Fruit fly (Drosophila melanogaster): ENCODE measurements around the gene CG14626.

Gene CG14626

DNA sequence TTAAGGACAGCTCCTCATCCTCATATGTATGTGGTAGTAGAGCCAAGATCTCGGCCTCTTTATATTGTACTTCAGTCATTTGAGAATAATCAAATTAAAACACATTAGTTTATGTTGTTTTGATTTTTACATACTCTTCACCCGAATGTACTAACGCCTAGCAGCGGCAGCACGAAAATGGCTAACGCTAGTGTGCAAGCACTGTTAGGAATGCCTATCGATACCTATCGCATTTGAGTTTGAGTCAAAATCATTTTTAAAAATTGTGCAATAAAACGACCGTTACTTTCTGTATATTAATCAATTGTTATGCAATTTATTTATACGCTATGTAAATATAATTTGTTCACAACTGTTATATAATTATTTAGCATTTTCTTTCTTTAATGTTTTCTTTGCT lies 30.4 kb downstream of the CG14626 start, which contains the start of gene CG11398:
Gene CG11398 (minus strand): TSS at position 157 of the 400 bp plus-strand sequence.
- TF ChIP-seq Clk (GFP tag; optimal IDR thresholded peaks at IDR 0.05), result no peak
- peak; percentile 40 for TF ChIP-seq bab1 (GFP tag; optimal IDR thresholded peaks at IDR 0.05)
- peak; percentile 2 for TF ChIP-seq cic (GFP tag; optimal IDR thresholded peaks at IDR 0.05)

DNA sequence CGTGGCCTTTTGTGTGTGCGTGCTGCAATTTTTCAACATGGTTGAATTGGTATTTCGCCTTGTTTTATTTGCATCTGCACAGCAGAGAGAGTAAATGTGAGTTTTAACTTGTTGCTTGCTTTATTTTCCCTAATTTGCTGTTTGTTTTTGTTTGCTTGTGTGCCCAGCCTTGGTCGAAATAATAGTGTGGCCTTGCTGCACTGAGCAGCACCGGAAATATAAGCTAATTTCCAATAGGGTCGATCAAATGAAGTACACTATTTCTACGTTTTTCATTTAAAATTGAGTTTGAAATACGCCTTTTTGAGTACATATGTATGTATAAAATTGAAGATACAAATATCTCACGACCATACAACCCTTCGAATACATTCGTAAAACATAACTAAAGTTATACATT lies 32.1 kb downstream of the CG14626 start:
- TF ChIP-seq cnc (optimal IDR thresholded peaks at IDR 0.05) (no peak), CG5204 (GFP tag; optimal IDR thresholded peaks at IDR 0.05) (no peak), CG14711 (tag; optimal IDR thresholded peaks at IDR 0.05) (no peak), CG11617 (GFP tag; optimal IDR thresholded peaks at IDR 0.05) (no peak), cic (GFP tag; optimal IDR thresholded peaks at IDR 0.05) (no peak), bab1 (GFP tag; optimal IDR thresholded peaks at IDR 0.05) (no peak), Mnt (GFP tag; optimal IDR thresholded peaks at IDR 0.05) (no peak), CG1620 (GFP tag; optimal IDR thresholded peaks at IDR 0.05) (no peak), CG12768 (GFP tag; optimal IDR thresholded peaks at IDR 0.05) (no peak), pad (GFP tag; optimal IDR thresholded peaks at IDR 0.05) (no peak), tj (GFP tag; optimal IDR thresholded peaks at IDR 0.05) (no peak), Crg-1 (GFP tag; optimal IDR thresholded peaks at IDR 0.05) (no peak), CG33017 (tag; optimal IDR thresholded peaks at IDR 0.05) (no peak), toe (GFP tag; optimal IDR thresholded peaks at IDR 0.05) (no peak), Hr96 (GFP tag; optimal IDR thresholded peaks at IDR 0.05) (no peak), kay (GFP tag; ENCODE audit: borderline replicate concordance) (no peak), CG7101 (tag; optimal IDR thresholded peaks at IDR 0.05) (no peak)

DNA sequence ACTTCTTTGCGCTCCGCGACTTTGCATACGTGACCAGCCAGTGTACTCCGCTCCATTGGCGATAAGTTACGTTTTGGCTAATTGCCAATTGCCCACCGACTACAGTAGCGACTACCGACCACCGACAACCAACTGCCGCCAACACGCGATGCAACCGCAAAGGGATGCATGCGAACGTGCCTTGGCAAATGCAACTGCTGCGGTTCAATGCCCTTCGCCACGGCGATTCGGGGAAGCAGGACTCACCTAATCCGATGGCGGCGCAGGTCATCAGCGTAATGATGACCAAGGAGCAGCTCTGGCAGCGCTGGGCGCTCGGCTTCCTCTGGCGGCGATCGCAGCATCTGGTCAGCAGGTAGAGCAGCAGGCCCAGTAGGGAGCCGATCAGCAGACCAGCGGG lies 41.3 kb downstream of the CG14626 start:
- no peak for TF ChIP-seq kay (GFP tag; ENCODE audit: borderline replicate concordance)
- TF ChIP-seq tj (GFP tag; optimal IDR thresholded peaks at IDR 0.05), result no peak
- no peak for TF ChIP-seq Crg-1 (GFP tag; optimal IDR thresholded peaks at IDR 0.05)
- no peak for TF ChIP-seq CG33017 (tag; optimal IDR thresholded peaks at IDR 0.05)
- TF ChIP-seq cnc (optimal IDR thresholded peaks at IDR 0.05), result no peak
- no peak for TF ChIP-seq CG7101 (tag; optimal IDR thresholded peaks at IDR 0.05)
- TF ChIP-seq Mnt (GFP tag; optimal IDR thresholded peaks at IDR 0.05), result no peak
- TF ChIP-seq ovo (GFP tag; optimal IDR thresholded peaks at IDR 0.05), result no peak
- no peak for TF ChIP-seq cic (GFP tag; optimal IDR thresholded peaks at IDR 0.05)
- TF ChIP-seq CG5204 (GFP tag; optimal IDR thresholded peaks at IDR 0.05), result no peak
- no peak for TF ChIP-seq toe (GFP tag; optimal IDR thresholded peaks at IDR 0.05)
- TF ChIP-seq CG14711 (tag; optimal IDR thresholded peaks at IDR 0.05), result no peak
- TF ChIP-seq CG12768 (GFP tag; optimal IDR thresholded peaks at IDR 0.05), result no peak
- no peak for TF ChIP-seq Hr96 (GFP tag; optimal IDR thresholded peaks at IDR 0.05)

DNA sequence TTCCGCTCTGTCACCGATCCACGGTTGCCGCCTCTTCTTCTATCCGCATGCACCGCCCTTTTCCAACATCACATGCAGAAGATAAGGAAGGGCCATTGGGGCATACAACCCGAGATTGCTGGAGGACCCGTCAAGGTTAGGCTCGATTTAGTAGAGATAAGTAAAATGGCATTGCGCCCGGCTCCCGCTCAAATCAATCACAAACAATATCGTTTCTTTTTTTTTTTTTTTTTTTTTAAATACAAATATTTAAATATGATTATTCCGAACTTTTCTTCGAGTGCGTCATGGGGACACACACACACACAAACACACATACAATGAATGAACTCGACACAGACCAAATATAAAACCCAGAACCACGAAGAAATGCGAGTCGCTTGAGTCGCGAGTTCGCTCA lies 44.5 kb downstream of the CG14626 start:
- no peak for TF ChIP-seq Mnt (GFP tag; optimal IDR thresholded peaks at IDR 0.05)
- TF ChIP-seq CG11617 (GFP tag; optimal IDR thresholded peaks at IDR 0.05), result no peak
- no peak for TF ChIP-seq Hr96 (GFP tag; optimal IDR thresholded peaks at IDR 0.05)

DNA sequence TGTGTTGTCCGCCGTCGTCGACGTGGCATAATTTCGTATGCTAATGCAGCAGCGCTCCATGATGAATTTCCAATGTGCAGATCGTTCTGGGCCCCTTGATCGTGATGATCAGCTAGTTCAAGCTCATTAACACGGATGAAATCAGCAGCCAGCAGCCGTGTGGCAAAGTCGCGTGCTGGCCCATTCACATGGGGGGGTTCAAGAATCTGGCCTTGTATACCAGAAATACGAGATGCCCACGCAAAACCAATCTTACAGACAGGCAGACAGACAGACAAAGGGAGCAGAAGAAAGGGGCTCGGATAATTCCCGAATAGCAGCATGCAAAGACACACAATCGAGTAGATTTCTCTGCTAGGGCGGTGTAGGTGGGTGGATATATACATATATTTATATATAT lies 45.0 kb downstream of the CG14626 start:
- peak; percentile 41 for TF ChIP-seq tj (GFP tag; optimal IDR thresholded peaks at IDR 0.05)
- TF ChIP-seq CG33017 (tag; optimal IDR thresholded peaks at IDR 0.05), result no peak

- TF ChIP-seq CG1620 (GFP tag; optimal IDR thresholded peaks at IDR 0.05) (no peak), tj (GFP tag; optimal IDR thresholded peaks at IDR 0.05) (peak; percentile 89), CG33017 (tag; optimal IDR thresholded peaks at IDR 0.05) (no peak), CG7101 (tag; optimal IDR thresholded peaks at IDR 0.05) (no peak)
Observed at dm6 chrX:1231707-1232106, 47.1 kb downstream of the CG14626 start.

DNA sequence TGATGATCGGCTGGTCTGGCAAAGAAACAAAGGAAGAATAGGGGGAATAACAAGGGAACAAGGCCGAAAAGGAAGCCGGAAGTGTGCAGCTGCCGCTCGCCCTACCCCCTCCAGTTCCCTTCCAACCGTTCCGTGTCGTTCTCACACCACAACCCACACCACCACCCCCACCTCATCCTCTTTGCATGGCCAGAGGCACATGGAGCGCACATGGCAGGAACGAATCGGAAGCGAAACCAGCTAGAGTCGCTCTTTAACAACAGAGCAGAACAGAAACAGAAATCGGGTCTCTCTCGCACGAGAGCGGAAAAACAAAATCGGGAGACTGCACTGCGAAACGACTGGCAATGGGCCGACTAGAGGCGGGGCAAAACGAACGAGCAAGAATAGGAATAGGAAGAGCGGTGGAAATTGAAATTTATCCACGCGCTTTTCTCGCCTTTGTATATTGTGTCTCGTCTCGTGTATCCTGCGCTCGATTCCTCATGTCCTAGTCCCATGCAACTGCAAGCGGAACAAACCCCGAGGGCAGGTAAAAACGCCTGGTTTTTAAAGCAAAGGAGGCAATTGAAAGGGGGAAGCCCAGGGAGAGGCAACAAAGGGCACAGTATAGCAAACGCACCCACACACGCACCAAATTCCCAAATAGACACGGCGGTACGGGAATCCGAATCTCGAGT lies 48.1 kb downstream of the CG14626 start:
- no peak for TF ChIP-seq pad (GFP tag; optimal IDR thresholded peaks at IDR 0.05)
- TF ChIP-seq Mnt (GFP tag; optimal IDR thresholded peaks at IDR 0.05), result peak; percentile 98
- TF ChIP-seq bab1 (GFP tag; optimal IDR thresholded peaks at IDR 0.05), result no peak
- no peak for TF ChIP-seq Hr96 (GFP tag; optimal IDR thresholded peaks at IDR 0.05)

- TF ChIP-seq CG7101 (tag; optimal IDR thresholded peaks at IDR 0.05) (no peak), cnc (optimal IDR thresholded peaks at IDR 0.05) (no peak), bab1 (GFP tag; optimal IDR thresholded peaks at IDR 0.05) (no peak), CG11617 (GFP tag; optimal IDR thresholded peaks at IDR 0.05) (no peak)
Observed at dm6 chrX:1233989-1234388, 49.4 kb downstream of the CG14626 start.

Data from whole organism, adult.